Fruit fly (Drosophila melanogaster) whole organism, embryonic: ENCODE measurements around the gene CG14731.

Experiments
- B-H1 ChIP-seq: fragments of 200-800 bp; sonication (Bioruptor generic); IDR thresholded peaks from 3 replicates; pipeline ENCODE4 v1.3.6; 2022; ENCODE audit warnings: missing biosample characterization, missing genetic modification characterization
- Bteb2 ChIP-seq: fragments of 200-800 bp; sonication (Bioruptor generic); optimal IDR thresholded peaks from 2 replicates; lab custom pipeline; 2016; ENCODE audit warnings: missing biosample characterization, missing genetic modification characterization
- CG11085 ChIP-seq: fragments of 200-800 bp; sonication (Bioruptor generic); IDR thresholded peaks from 2 replicates; pipeline ENCODE4 v1.3.6; 2022; ENCODE audit warnings: missing biosample characterization, missing genetic modification characterization
- CG11398 ChIP-seq: fragments of 200-800 bp; sonication (Bioruptor generic); optimal IDR thresholded peaks from 2 replicates; lab custom pipeline; 2016; ENCODE audit warnings: missing biosample characterization, missing genetic modification characterization
- CG13123 ChIP-seq: fragments of 200-800 bp; sonication (Bioruptor generic); optimal IDR thresholded peaks from 2 replicates; lab custom pipeline; 2016; ENCODE audit warnings: missing biosample characterization, missing genetic modification characterization
- CG1603 ChIP-seq: fragments of 200-800 bp; sonication (Bioruptor generic); optimal IDR thresholded peaks from 2 replicates; lab custom pipeline; 2019; ENCODE audit warnings: missing biosample characterization, mild to moderate bottlenecking, missing genetic modification characterization, moderate library complexity
- CG16863 ChIP-seq: fragments of 200-800 bp; sonication (Bioruptor generic); optimal IDR thresholded peaks from 3 replicates; lab custom pipeline; 2016; ENCODE audit warnings: missing biosample characterization, missing genetic modification characterization
- CG18764 ChIP-seq: fragments of 200-800 bp; sonication (Bioruptor generic); optimal IDR thresholded peaks from 3 replicates; lab custom pipeline; 2016; ENCODE audit warnings: missing biosample characterization, missing genetic modification characterization
- CG2116 ChIP-seq: fragments of 200-800 bp; sonication (Bioruptor generic); optimal IDR thresholded peaks from 3 replicates; lab custom pipeline; 2018; ENCODE audit warnings: missing biosample characterization, mild to moderate bottlenecking, missing genetic modification characterization
- CG2120 ChIP-seq: fragments of 200-800 bp; sonication (Bioruptor generic); optimal IDR thresholded peaks from 3 replicates; lab custom pipeline; 2016; ENCODE audit warnings: missing biosample characterization, missing genetic modification characterization
- CG30403 ChIP-seq: fragments of 200-800 bp; sonication (Bioruptor generic); optimal IDR thresholded peaks from 3 replicates; lab custom pipeline; 2016; ENCODE audit warnings: missing biosample characterization, missing genetic modification characterization
- CG31365 ChIP-seq: fragments of 200-800 bp; sonication (Bioruptor generic); optimal IDR thresholded peaks from 2 replicates; lab custom pipeline; 2018; ENCODE audit warnings: missing biosample characterization, mild to moderate bottlenecking, missing genetic modification characterization
- CG31388 ChIP-seq: fragments of 200-800 bp; sonication (Bioruptor generic); optimal IDR thresholded peaks from 2 replicates; lab custom pipeline; 2016; ENCODE audit warnings: missing biosample characterization, missing genetic modification characterization
- CG3281 ChIP-seq: fragments of 200-800 bp; sonication (Bioruptor generic); optimal IDR thresholded peaks from 3 replicates; lab custom pipeline; 2017; ENCODE audit warnings: missing biosample characterization, mild to moderate bottlenecking, missing genetic modification characterization
- CG34422 ChIP-seq: fragments of 200-800 bp; sonication (Bioruptor generic); IDR thresholded peaks from 3 replicates; pipeline ENCODE4 v1.3.6; 2022; ENCODE audit warnings: missing biosample characterization, missing genetic modification characterization
- CG4424 ChIP-seq: fragments of 200-800 bp; sonication (Bioruptor generic); optimal IDR thresholded peaks from 3 replicates; lab custom pipeline; 2016; ENCODE audit warnings: missing biosample characterization, missing genetic modification characterization
- CG4730 ChIP-seq: fragments of 200-800 bp; sonication (Bioruptor generic); IDR thresholded peaks from 2 replicates; pipeline ENCODE4 v1.3.6; 2022; ENCODE audit warnings: missing biosample characterization, missing genetic modification characterization
- CG5953 ChIP-seq: fragments of 200-800 bp; sonication (Bioruptor generic); IDR thresholded peaks from 2 replicates; pipeline ENCODE4 v1.3.6; 2022; ENCODE audit warnings: missing biosample characterization, missing genetic modification characterization
- CG6175 ChIP-seq: fragments of 200-800 bp; sonication (Bioruptor generic); IDR thresholded peaks from 3 replicates; pipeline ENCODE4 v1.3.6; 2022; ENCODE audit warnings: missing biosample characterization, missing genetic modification characterization
- CG8359 ChIP-seq: fragments of 200-800 bp; sonication (Bioruptor generic); optimal IDR thresholded peaks from 2 replicates; lab custom pipeline; 2017; ENCODE audit warnings: missing biosample characterization, mild to moderate bottlenecking, missing genetic modification characterization, borderline replicate concordance
- CG9215 ChIP-seq: fragments of 200-800 bp; sonication (Bioruptor generic); IDR thresholded peaks from 2 replicates; pipeline ENCODE4 v1.3.6; 2022; ENCODE audit warnings: missing biosample characterization, missing genetic modification characterization
- CG9797 ChIP-seq: fragments of 200-800 bp; sonication (Bioruptor generic); optimal IDR thresholded peaks from 3 replicates; lab custom pipeline; 2018; ENCODE audit warnings: missing biosample characterization, mild to moderate bottlenecking, missing genetic modification characterization
- CG9817 ChIP-seq: fragments of 200-800 bp; sonication (Bioruptor generic); optimal IDR thresholded peaks from 2 replicates; lab custom pipeline; 2018; ENCODE audit warnings: missing biosample characterization, mild to moderate bottlenecking, missing genetic modification characterization, moderate library complexity
- Dref ChIP-seq: fragments of 200-800 bp; sonication (Bioruptor generic); IDR thresholded peaks from 2 replicates; pipeline ENCODE4 v1.3.6; 2022; ENCODE audit warnings: missing biosample characterization, missing genetic modification characterization
- Elba2 ChIP-seq: fragments of 200-800 bp; sonication (Bioruptor generic); optimal IDR thresholded peaks from 3 replicates; lab custom pipeline; 2016; ENCODE audit warnings: missing biosample characterization, missing genetic modification characterization
- Ets97D ChIP-seq: fragments of 200-800 bp; sonication (Bioruptor generic); optimal IDR thresholded peaks from 3 replicates; lab custom pipeline; 2016; ENCODE audit warnings: missing biosample characterization, missing genetic modification characterization
- H15 ChIP-seq: fragments of 200-800 bp; sonication (Bioruptor generic); IDR thresholded peaks from 3 replicates; pipeline ENCODE4 v1.3.6; 2022; ENCODE audit warnings: missing biosample characterization, missing genetic modification characterization
- HLHmδ ChIP-seq: fragments of 200-800 bp; sonication (Bioruptor generic); optimal IDR thresholded peaks from 2 replicates; lab custom pipeline; 2018; ENCODE audit warnings: missing biosample characterization, mild to moderate bottlenecking, missing genetic modification characterization, moderate library complexity
- Hey ChIP-seq: fragments of 200-800 bp; sonication (Bioruptor generic); optimal IDR thresholded peaks from 3 replicates; lab custom pipeline; 2018; ENCODE audit warnings: missing biosample characterization, mild to moderate bottlenecking, missing genetic modification characterization
- MESR4 ChIP-seq: fragments of 200-800 bp; sonication (Bioruptor generic); optimal IDR thresholded peaks from 2 replicates; lab custom pipeline; 2018; ENCODE audit warnings: missing biosample characterization, mild to moderate bottlenecking, missing genetic modification characterization, moderate library complexity
- Trl ChIP-seq, 3 experiments: fragments of >200 bp in 2 of 3; fragments of 200-800 bp in 1 of 3; sonication (Bioruptor generic) in 1 of 3; optimal IDR thresholded peaks; 2 replicates in 1 of 3; 3 replicates in 2 of 3; lab custom pipeline; 2016 to 2017; ENCODE audit warnings: missing biosample characterization in 1 of 3, missing genetic modification characterization in 1 of 3
- abd-A ChIP-seq: fragments of 200-800 bp; sonication (Bioruptor generic); optimal IDR thresholded peaks from 3 replicates; lab custom pipeline; 2019; ENCODE audit warnings: missing biosample characterization, mild to moderate bottlenecking, missing genetic modification characterization, moderate library complexity
- amos ChIP-seq: fragments of 200-800 bp; sonication (Bioruptor generic); IDR thresholded peaks from 2 replicates; pipeline ENCODE4 v1.3.6; 2022; ENCODE audit warnings: missing biosample characterization, missing genetic modification characterization; ENCODE audit not compliant: partially characterized antibody
- ato ChIP-seq: fragments of 200-800 bp; sonication (Bioruptor generic); IDR thresholded peaks from 2 replicates; pipeline ENCODE4 v1.3.6; 2022; ENCODE audit warnings: missing biosample characterization, missing genetic modification characterization; ENCODE audit not compliant: partially characterized antibody
- cato ChIP-seq: fragments of 200-800 bp; sonication (Bioruptor generic); optimal IDR thresholded peaks from 2 replicates; lab custom pipeline; 2016; ENCODE audit warnings: missing biosample characterization, missing genetic modification characterization, borderline replicate concordance
- croc ChIP-seq: fragments of 200-800 bp; sonication (Bioruptor generic); conservative IDR thresholded peaks from 3 replicates; pipeline ENCODE4 v1.3.6; 2022; ENCODE audit warnings: missing biosample characterization, missing genetic modification characterization
- dpn ChIP-seq, 2 experiments: fragments of 200-800 bp; sonication (Bioruptor generic); optimal IDR thresholded peaks; 3 replicates each; lab custom pipeline; 2016; ENCODE audit warnings: missing biosample characterization in 2 of 2, missing genetic modification characterization in 2 of 2
- dysf ChIP-seq: fragments of 200-800 bp; sonication (Bioruptor generic); IDR thresholded peaks from 3 replicates; pipeline ENCODE4 v1.3.6; 2022; ENCODE audit warnings: missing biosample characterization, missing genetic modification characterization
- gcm2 ChIP-seq: fragments of 200-800 bp; sonication (Bioruptor generic); optimal IDR thresholded peaks from 2 replicates; lab custom pipeline; 2016; ENCODE audit warnings: missing biosample characterization, missing genetic modification characterization
- h ChIP-seq: fragments of >200 bp; optimal IDR thresholded peaks from 2 replicates; lab custom pipeline; 2017
- oc ChIP-seq: fragments of 200-800 bp; sonication (Bioruptor generic); optimal IDR thresholded peaks from 2 replicates; lab custom pipeline; 2018; ENCODE audit warnings: missing biosample characterization, mild to moderate bottlenecking, missing genetic modification characterization, moderate library complexity
- p53 ChIP-seq: fragments of 200-800 bp; sonication (Bioruptor generic); optimal IDR thresholded peaks from 2 replicates; lab custom pipeline; 2016; ENCODE audit warnings: missing biosample characterization, missing genetic modification characterization
- ranshi ChIP-seq: fragments of 200-800 bp; sonication (Bioruptor generic); IDR thresholded peaks from 2 replicates; pipeline ENCODE4 v1.3.6; 2022; ENCODE audit warnings: missing biosample characterization, missing genetic modification characterization
- schlank ChIP-seq: fragments of 200-800 bp; sonication (Bioruptor generic); optimal IDR thresholded peaks from 2 replicates; lab custom pipeline; 2018; ENCODE audit warnings: missing biosample characterization, mild to moderate bottlenecking, missing genetic modification characterization
- shn ChIP-seq: fragments of 200-800 bp; sonication (Bioruptor generic); optimal IDR thresholded peaks from 3 replicates; lab custom pipeline; 2016; ENCODE audit warnings: missing biosample characterization, missing genetic modification characterization
- sisA ChIP-seq: fragments of 200-800 bp; sonication (Bioruptor generic); IDR thresholded peaks from 2 replicates; pipeline ENCODE4 v1.3.6; 2022; ENCODE audit warnings: missing biosample characterization, missing genetic modification characterization
- trh ChIP-seq: fragments of 200-800 bp; sonication (Bioruptor generic); optimal IDR thresholded peaks from 2 replicates; lab custom pipeline; 2016; ENCODE audit warnings: missing biosample characterization, missing genetic modification characterization
- unpg ChIP-seq: fragments of 200-800 bp; sonication (Bioruptor generic); optimal IDR thresholded peaks from 3 replicates; lab custom pipeline; 2018; ENCODE audit warnings: missing biosample characterization, mild to moderate bottlenecking, missing genetic modification characterization, moderate library complexity
- zfh1 ChIP-seq: fragments of 200-800 bp; sonication (Bioruptor generic); IDR thresholded peaks from 3 replicates; pipeline ENCODE4 v1.3.6; 2022; ENCODE audit warnings: missing biosample characterization, missing genetic modification characterization

CG14731 gene

dm6 chr3R:11887114-11888037, 43.7 kb upstream of the CG14731 start, which contains the start of gene mthl5 (continued):
- TF ChIP-seq sisA (GFP tag; lab: Robert Waterston, UW) (peak; percentile 79), CG6175 (no peak; the same call in 2 of the 3 replicates), H15 (GFP tag; lab: Robert Waterston, UW) (peak; percentile 61), CG11085 (no peak), Trl (optimal IDR thresholded peaks at IDR 0.05; lab: Kevin White, UChicago) (peak; percentile 88 to 98), Trl (GFP tag; optimal IDR thresholded peaks at IDR 0.05; lab: Kevin White, UChicago) (peak; percentile 76), h (lab: Kevin White, UChicago) (no peak), CG1603 (peak; percentile 89), CG13123 (GFP tag; lab: Kevin White, UChicago) (no peak), CG31388 (GFP tag; lab: Kevin White, UChicago) (peak; percentile 31), oc (peak; percentile 62), CG30403 (GFP tag; lab: Kevin White, UChicago) (peak; percentile 86), MESR4 (no peak), ato (GFP tag; lab: Robert Waterston, UW) (no peak), CG9797 (GFP tag; lab: Kevin White, UChicago) (no peak), schlank (peak; percentile 0), CG18764 (peak; percentile 39), Elba2 (no peak), CG2120 (peak; percentile 81), CG4730 (GFP tag; lab: Robert Waterston, UW) (peak; percentile 58), dpn (GFP tag; optimal IDR thresholded peaks at IDR 0.05; lab: Kevin White, UChicago) (peak; percentile 69 to 83), unpg (peak; percentile 75), ranshi (peak; percentile 75), shn (peak; percentile 82), CG5953 (no peak; the same call in 1 of the 2 replicates), cato (GFP tag; lab: Kevin White, UChicago) (peak; percentile 78), Hey (tag; lab: Kevin White, UChicago) (no peak), CG4424 (GFP tag; lab: Kevin White, UChicago) (peak; percentile 79), HLHmδ (GFP tag; lab: Kevin White, UChicago) (peak; percentile 48), CG3281 (GFP tag; lab: Kevin White, UChicago) (peak; percentile 64), CG16863 (peak; percentile 81), CG31365 (tag; lab: Kevin White, UChicago) (peak; percentile 24), zfh1 (GFP tag; lab: Robert Waterston, UW) (peak; percentile 77), CG8359 (peak; percentile 69), Bteb2 (peak; percentile 61), gcm2 (GFP tag; lab: Kevin White, UChicago) (peak; percentile 70), croc (GFP tag; lab: Robert Waterston, UW) (peak; percentile 64), CG9817 (peak; percentile 44), Ets97D (peak; percentile 31), p53 (GFP tag; lab: Kevin White, UChicago) (peak; percentile 37), abd-A (tag; lab: Kevin White, UChicago) (no peak), CG11398 (GFP tag; lab: Kevin White, UChicago) (peak; percentile 72), trh (peak; percentile 72), B-H1 (GFP tag; lab: Robert Waterston, UW) (peak; percentile 41; the same call in 2 of the 3 replicates), CG9215 (peak; percentile 64), CG34422 (GFP tag; lab: Robert Waterston, UW) (peak; percentile 46; the same call in 2 of the 3 replicates), dysf (GFP tag; lab: Robert Waterston, UW) (peak; percentile 78), amos (no peak), CG2116 (GFP tag; lab: Kevin White, UChicago) (peak; percentile 22), Dref (GFP tag; lab: Robert Waterston, UW) (no peak)
